Worm (Caenorhabditis elegans) whole organism, early embryonic: Measurements from ENCODE around the gene ZK686.3.

Source experiments
- ama-1 ChIP-seq: fragments of 150-350 bp; optimal IDR thresholded peaks from 2 replicates; lab custom pipeline; 2014
- flt-1 ChIP-seq: fragments of 200-800 bp; sonication (Bioruptor generic); IDR thresholded peaks from 2 replicates; pipeline ENCODE4 v1.3.6; 2022; ENCODE audit warnings: missing genetic modification characterization, missing compliant biosample characterization
- sea-1 ChIP-seq: fragments of 200-800 bp; sonication (Bioruptor generic); conservative IDR thresholded peaks from 2 replicates; pipeline ENCODE4 v1.3.6; 2022; ENCODE audit warnings: missing genetic modification characterization, missing compliant biosample characterization
- tra-4 ChIP-seq: sonication (generic microtip); optimal IDR thresholded peaks from 2 replicates; lab custom pipeline; 2017; ENCODE audit warnings: missing genetic modification characterization, missing compliant biosample characterization

ce11 chrIII:7726500-7726899 lies 42.4 kb downstream of the ZK686.3 start:
- TF ChIP-seq ama-1 (lab: Kevin White, UChicago) (no peak), tra-4 (tag; lab: Kevin White, UChicago) (no peak), flt-1 (GFP tag; lab: Robert Waterston, UW) (no peak), sea-1 (GFP tag; lab: Robert Waterston, UW) (no peak)
